Fruit fly (Drosophila melanogaster) whole organism, wandering third instar larva: ENCODE measurements around the gene att-ORFB.

ENCODE experiments used
- CrebA ChIP-seq: fragments of 200-800 bp; sonication (Bioruptor generic); optimal IDR thresholded peaks from 2 replicates; lab custom pipeline; 2016; ENCODE audit warnings: missing biosample characterization, mild to moderate bottlenecking, missing genetic modification characterization, borderline replicate concordance
- Dfd ChIP-seq: fragments of >200 bp; optimal IDR thresholded peaks from 2 replicates; lab custom pipeline; 2017; ENCODE audit warnings: missing biosample characterization, missing genetic modification characterization
- HLH106 ChIP-seq: fragments of 200-800 bp; optimal IDR thresholded peaks from 3 replicates; lab custom pipeline; 2019; ENCODE audit warnings: missing biosample characterization, mild to moderate bottlenecking, missing genetic modification characterization, moderate library complexity
- Hr78 ChIP-seq: fragments of >200 bp; optimal IDR thresholded peaks from 2 replicates; lab custom pipeline; 2017; ENCODE audit warnings: missing biosample characterization, missing genetic modification characterization
- OdsH ChIP-seq: fragments of 200-800 bp; sonication (Bioruptor generic); optimal IDR thresholded peaks from 2 replicates; lab custom pipeline; 2016; ENCODE audit warnings: missing biosample characterization, mild to moderate bottlenecking, missing genetic modification characterization
- Vsx2 ChIP-seq: fragments of 200-300, 225-300 bp; sonication (Bioruptor generic); optimal IDR thresholded peaks from 2 replicates; lab custom pipeline; 2018; ENCODE audit warnings: missing biosample characterization, missing genetic modification characterization; ENCODE audit not compliant: partially characterized antibody
- br ChIP-seq: fragments of 200-800 bp; sonication (Bioruptor generic); optimal IDR thresholded peaks from 2 replicates; lab custom pipeline; 2016; ENCODE audit warnings: missing biosample characterization, missing genetic modification characterization
- ey ChIP-seq: fragments of 200-800 bp; sonication (Bioruptor generic); optimal IDR thresholded peaks from 2 replicates; lab custom pipeline; 2016; ENCODE audit warnings: missing biosample characterization, missing genetic modification characterization
- fru ChIP-seq: fragments of 200-800 bp; sonication (Bioruptor generic); optimal IDR thresholded peaks from 3 replicates; lab custom pipeline; 2016; ENCODE audit warnings: missing biosample characterization, mild to moderate bottlenecking, missing genetic modification characterization
- psq ChIP-seq: fragments of 200-800 bp; sonication (Bioruptor generic); optimal IDR thresholded peaks from 3 replicates; lab custom pipeline; 2017; ENCODE audit warnings: missing biosample characterization, mild to moderate bottlenecking, missing genetic modification characterization, moderate library complexity
- sv ChIP-seq: fragments of 200-800 bp; sonication (Bioruptor generic); optimal IDR thresholded peaks from 3 replicates; lab custom pipeline; 2016; ENCODE audit warnings: missing biosample characterization, missing genetic modification characterization
- usp ChIP-seq: fragments of >200 bp; optimal IDR thresholded peaks from 2 replicates; lab custom pipeline; 2017; ENCODE audit warnings: missing biosample characterization, missing genetic modification characterization

DNA sequence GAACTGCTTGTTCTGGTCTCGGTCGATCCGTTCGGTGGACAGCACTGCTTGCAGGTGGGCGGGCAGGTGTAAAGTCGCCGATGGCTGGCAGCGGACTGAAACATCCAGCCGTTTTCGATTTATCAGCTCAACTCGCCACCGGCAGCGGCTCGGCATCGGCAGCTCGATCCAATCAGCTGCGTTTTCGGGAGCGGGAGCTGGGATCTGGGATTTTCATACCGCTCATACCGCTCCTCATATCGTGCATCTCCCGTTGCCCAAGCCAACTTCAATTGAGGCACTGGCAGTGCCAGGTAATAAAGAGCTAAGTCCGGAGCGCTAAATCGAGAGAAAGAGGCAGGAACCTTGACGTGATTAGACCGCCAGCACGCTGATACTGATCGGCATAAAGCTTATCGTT lies 41.8 kb downstream of the att-ORFB start, which contains the start of gene MFS9:
- TF ChIP-seq CrebA (no peak), Hr78 (GFP tag; lab: Kevin White, UChicago) (no peak), Dfd (GFP tag; lab: Kevin White, UChicago) (no peak), sv (GFP tag; lab: Kevin White, UChicago) (no peak), fru (GFP tag; lab: Kevin White, UChicago) (no peak), HLH106 (tag; lab: Kevin White, UChicago) (no peak), br (GFP tag; lab: Kevin White, UChicago) (no peak), usp (GFP tag; lab: Kevin White, UChicago) (no peak), Vsx2 (GFP tag; lab: Kevin White, UChicago) (no peak), OdsH (GFP tag; lab: Kevin White, UChicago) (no peak), ey (no peak), psq (GFP tag; lab: Kevin White, UChicago) (no peak)
